Worm (Caenorhabditis elegans) whole organism, mixed stage, embryonic: Measurements from ENCODE around the gene nspd-2.

Source experiments
- M03D4.4 ChIP-seq: sonication (generic microtip); optimal IDR thresholded peaks from 2 replicates; lab custom pipeline; 2017; ENCODE audit warnings: mild to moderate bottlenecking, missing genetic modification characterization, missing compliant biosample characterization
- bed-3 ChIP-seq: fragments of 200-800 bp; sonication (Bioruptor generic); optimal IDR thresholded peaks from 3 replicates; lab custom pipeline; 2018; ENCODE audit warnings: mild to moderate bottlenecking, missing genetic modification characterization, moderate library complexity, missing compliant biosample characterization
- blmp-1 ChIP-seq: fragments of 150-350 bp; optimal IDR thresholded peaks from 2 replicates; lab custom pipeline; 2014; ENCODE audit warnings: missing biosample characterization, missing genetic modification characterization
- ceh-43 ChIP-seq: fragments of 200-800 bp; sonication (Bioruptor generic); optimal IDR thresholded peaks from 2 replicates; lab custom pipeline; 2018; ENCODE audit warnings: mild to moderate bottlenecking, missing genetic modification characterization, moderate library complexity, missing compliant biosample characterization
- ceh-83 ChIP-seq: fragments of 200-800 bp; sonication (Bioruptor generic); optimal IDR thresholded peaks from 2 replicates; lab custom pipeline; 2018; ENCODE audit warnings: mild to moderate bottlenecking, missing genetic modification characterization, missing compliant biosample characterization
- cnd-1 ChIP-seq: fragments of 200-800 bp; sonication (Bioruptor generic); optimal IDR thresholded peaks from 2 replicates; lab custom pipeline; 2018; ENCODE audit warnings: mild to moderate bottlenecking, missing genetic modification characterization, missing compliant biosample characterization
- drap-1 ChIP-seq: fragments of 200-800 bp; sonication (Bioruptor generic); optimal IDR thresholded peaks from 3 replicates; lab custom pipeline; 2018; ENCODE audit warnings: mild to moderate bottlenecking, missing genetic modification characterization, missing compliant biosample characterization
- elt-1 ChIP-seq: sonication (generic microtip); optimal IDR thresholded peaks from 2 replicates; lab custom pipeline; 2017; ENCODE audit warnings: missing genetic modification characterization, mild to moderate bottlenecking, missing compliant biosample characterization, antibody characterized with exemption, moderate library complexity, borderline replicate concordance; ENCODE audit not compliant: insufficient read depth
- elt-3 ChIP-seq: fragments of 150-350 bp; optimal IDR thresholded peaks from 2 replicates; lab custom pipeline; 2014; ENCODE audit warnings: missing biosample characterization, missing genetic modification characterization
- flh-1 ChIP-seq: fragments of 200-800 bp; sonication (Bioruptor generic); optimal IDR thresholded peaks from 2 replicates; lab custom pipeline; 2018; ENCODE audit warnings: mild to moderate bottlenecking, missing genetic modification characterization, moderate library complexity, missing compliant biosample characterization
- hlh-1 ChIP-seq: fragments of 150-350 bp; optimal IDR thresholded peaks from 2 replicates; lab custom pipeline; 2014; ENCODE audit warnings: missing biosample characterization, missing genetic modification reagents, missing genetic modification characterization
- lin-13 ChIP-seq: fragments of 150-350 bp; optimal IDR thresholded peaks from 2 replicates; lab custom pipeline; 2014; ENCODE audit warnings: missing biosample characterization, missing genetic modification characterization
- lin-32 ChIP-seq: fragments of 200-800 bp; sonication (Bioruptor generic); optimal IDR thresholded peaks from 2 replicates; lab custom pipeline; 2018; ENCODE audit warnings: mild to moderate bottlenecking, missing genetic modification characterization, missing compliant biosample characterization
- lsy-2 ChIP-seq: fragments of 150-350 bp; optimal IDR thresholded peaks from 2 replicates; lab custom pipeline; 2014; ENCODE audit warnings: missing biosample characterization, missing genetic modification characterization
- mab-5 ChIP-seq: fragments of 150-350 bp; optimal IDR thresholded peaks from 2 replicates; lab custom pipeline; 2014; ENCODE audit warnings: missing biosample characterization, missing genetic modification characterization
- mep-1 ChIP-seq: fragments of 150-350 bp; optimal IDR thresholded peaks from 2 replicates; lab custom pipeline; 2017; ENCODE audit warnings: missing biosample characterization, missing genetic modification reagents, missing genetic modification characterization, inconsistent platforms
- mls-2 ChIP-seq: sonication (generic microtip); optimal IDR thresholded peaks from 2 replicates; lab custom pipeline; 2016; ENCODE audit warnings: mild to moderate bottlenecking, missing genetic modification characterization, moderate library complexity, missing compliant biosample characterization
- nhr-12 ChIP-seq: fragments of 150-350 bp; optimal IDR thresholded peaks from 2 replicates; lab custom pipeline; 2014; ENCODE audit warnings: missing biosample characterization, missing genetic modification characterization
- nhr-2 ChIP-seq: fragments of 150-350 bp; optimal IDR thresholded peaks from 2 replicates; lab custom pipeline; 2014; ENCODE audit warnings: missing biosample characterization, missing genetic modification characterization
- nhr-237 ChIP-seq: fragments of 150-350 bp; optimal IDR thresholded peaks from 2 replicates; lab custom pipeline; 2014; ENCODE audit warnings: missing biosample characterization, missing genetic modification characterization
- nhr-28 ChIP-seq: fragments of 150-350 bp; optimal IDR thresholded peaks from 2 replicates; lab custom pipeline; 2014; ENCODE audit warnings: missing biosample characterization, missing genetic modification characterization
- nhr-76 ChIP-seq: sonication (generic microtip); optimal IDR thresholded peaks from 2 replicates; lab custom pipeline; 2017; ENCODE audit warnings: missing biosample characterization, missing genetic modification characterization
- pha-4 ChIP-seq: fragments of 150-350 bp; optimal IDR thresholded peaks from 2 replicates; lab custom pipeline; 2018; ENCODE audit warnings: missing biosample characterization, missing genetic modification reagents, missing genetic modification characterization
- sem-2 ChIP-seq: fragments of 200-800 bp; sonication (Bioruptor generic); optimal IDR thresholded peaks from 2 replicates; lab custom pipeline; 2018; ENCODE audit warnings: mild to moderate bottlenecking, missing genetic modification characterization, missing compliant biosample characterization
- snpc-4 ChIP-seq: fragments of 150-350 bp; optimal IDR thresholded peaks from 2 replicates; lab custom pipeline; 2014; ENCODE audit warnings: missing biosample characterization, missing genetic modification characterization
- sptf-1 ChIP-seq: sonication (generic microtip); optimal IDR thresholded peaks from 2 replicates; lab custom pipeline; 2017; ENCODE audit warnings: mild to moderate bottlenecking, missing genetic modification characterization, moderate library complexity, missing compliant biosample characterization
- unc-120 ChIP-seq: sonication (generic microtip); optimal IDR thresholded peaks from 2 replicates; lab custom pipeline; 2017; ENCODE audit warnings: missing genetic modification characterization, missing compliant biosample characterization; ENCODE audit not compliant: poor library complexity, severe bottlenecking
- unc-39 ChIP-seq: fragments of 150-350 bp; optimal IDR thresholded peaks from 2 replicates; lab custom pipeline; 2014; ENCODE audit warnings: missing biosample characterization, missing genetic modification characterization
- ztf-11 ChIP-seq: fragments of 150-350 bp; optimal IDR thresholded peaks from 2 replicates; lab custom pipeline; 2014; ENCODE audit warnings: missing biosample characterization, missing genetic modification characterization

The nspd-2 gene

ce11 chrIV:9863817-9864216 lies 20.0 kb downstream of the nspd-2 start, which contains the start of gene K07F5.16:
K07F5.16 (plus strand) TSS chrIV:9864117.
- TF ChIP-seq ceh-43 (GFP tag; lab: Kevin White, UChicago) (no peak), mep-1 (tag; lab: Kevin White, UChicago) (no peak), mls-2 (tag; lab: Kevin White, UChicago) (no peak), nhr-28 (tag; lab: Kevin White, UChicago) (no peak), bed-3 (no peak), sptf-1 (no peak), elt-1 (no peak), lsy-2 (tag; lab: Kevin White, UChicago) (no peak), mab-5 (tag; lab: Kevin White, UChicago) (no peak), elt-3 (tag; lab: Kevin White, UChicago) (no peak), M03D4.4 (tag; lab: Kevin White, UChicago) (no peak), unc-120 (no peak), unc-39 (tag; lab: Kevin White, UChicago) (no peak)

DNA sequence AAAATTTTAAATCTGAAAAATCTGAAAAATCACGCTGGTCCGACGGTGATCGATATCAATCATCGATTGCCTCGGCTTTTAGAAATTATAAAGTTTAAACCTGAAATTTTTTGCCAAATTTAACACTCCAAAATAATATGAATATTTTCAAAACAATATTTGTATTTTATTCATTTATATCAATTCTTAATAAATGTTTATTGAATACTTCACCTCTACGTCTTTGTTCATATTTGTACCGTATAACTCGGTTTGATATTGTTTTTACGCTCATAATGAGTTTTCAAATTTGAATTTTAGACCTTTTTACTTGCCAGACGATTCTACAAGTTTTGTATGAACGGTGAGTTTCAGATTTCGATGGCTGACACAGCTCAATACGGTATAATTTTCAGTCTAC lies 20.9 kb downstream of the nspd-2 start, which contains the start of the genes K07F5.15 and K07F5.22:
Gene K07F5.15, plus strand, starts transcription at position 301 of the 400 bp plus-strand sequence.
Gene K07F5.22, plus strand, starts transcription at position 301 of the 400 bp plus-strand sequence.
- TF ChIP-seq snpc-4 = no peak
- no peak for TF ChIP-seq lin-13 (tag; lab: Kevin White, UChicago)
- TF ChIP-seq nhr-2 (tag; lab: Kevin White, UChicago) = no peak

DNA sequence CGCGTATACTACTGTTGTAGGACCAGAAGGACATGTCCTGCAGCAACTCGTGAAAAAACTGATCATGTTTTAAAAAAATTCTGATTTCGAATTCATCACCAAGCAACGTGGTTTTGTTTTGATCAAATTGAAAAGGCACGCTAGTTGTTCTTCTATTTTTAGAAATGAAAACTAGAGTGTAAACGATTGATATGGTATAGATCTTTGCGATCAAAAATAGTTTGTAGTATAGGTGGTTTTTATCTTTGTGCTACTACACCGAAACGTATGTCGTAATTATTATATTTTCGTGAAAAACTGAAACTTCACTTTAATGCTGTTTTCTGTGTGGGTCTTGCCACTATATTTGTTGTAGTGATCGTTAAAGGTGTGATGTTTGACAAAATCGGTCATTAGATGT lies 23.0 kb downstream of the nspd-2 start:
- no peak for TF ChIP-seq nhr-76 (tag; lab: Kevin White, UChicago)
- no peak for TF ChIP-seq elt-1
- no peak for TF ChIP-seq sem-2
- TF ChIP-seq ceh-83 = no peak
- no peak for TF ChIP-seq blmp-1
- TF ChIP-seq mls-2 (tag; lab: Kevin White, UChicago) = no peak
- no peak for TF ChIP-seq lin-32 (GFP tag; lab: Kevin White, UChicago)
- no peak for TF ChIP-seq lsy-2 (tag; lab: Kevin White, UChicago)
- TF ChIP-seq nhr-237 (tag; lab: Kevin White, UChicago) = no peak
- no peak for TF ChIP-seq pha-4 (tag; lab: Kevin White, UChicago)
- no peak for TF ChIP-seq cnd-1 (tag; lab: Kevin White, UChicago)
- no peak for TF ChIP-seq elt-3 (tag; lab: Kevin White, UChicago)
- TF ChIP-seq nhr-12 (tag; lab: Kevin White, UChicago) = no peak
- TF ChIP-seq snpc-4 = no peak
- TF ChIP-seq, all 35 proteins: peak for 0

DNA sequence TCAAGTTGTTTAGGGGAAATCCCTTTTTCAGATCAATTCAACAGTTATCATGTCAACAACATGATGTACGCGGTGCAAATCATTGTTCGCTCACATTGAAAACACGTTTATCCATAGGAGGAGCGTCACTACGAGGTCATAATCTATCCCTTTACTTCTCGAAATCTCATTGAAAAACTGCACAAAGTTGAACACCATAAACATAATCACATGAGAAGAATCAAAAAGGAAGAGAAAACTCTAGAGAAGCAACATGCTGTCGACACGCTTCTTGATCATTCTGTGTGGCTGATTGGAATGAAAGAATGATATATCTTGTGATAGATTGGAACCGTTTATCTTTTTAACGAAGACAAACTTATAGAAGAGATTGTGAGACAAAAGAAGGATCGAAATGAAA lies 24.1 kb downstream of the nspd-2 start:
- TF ChIP-seq nhr-28 (tag; lab: Kevin White, UChicago) (no peak), mls-2 (tag; lab: Kevin White, UChicago) (no peak)

DNA sequence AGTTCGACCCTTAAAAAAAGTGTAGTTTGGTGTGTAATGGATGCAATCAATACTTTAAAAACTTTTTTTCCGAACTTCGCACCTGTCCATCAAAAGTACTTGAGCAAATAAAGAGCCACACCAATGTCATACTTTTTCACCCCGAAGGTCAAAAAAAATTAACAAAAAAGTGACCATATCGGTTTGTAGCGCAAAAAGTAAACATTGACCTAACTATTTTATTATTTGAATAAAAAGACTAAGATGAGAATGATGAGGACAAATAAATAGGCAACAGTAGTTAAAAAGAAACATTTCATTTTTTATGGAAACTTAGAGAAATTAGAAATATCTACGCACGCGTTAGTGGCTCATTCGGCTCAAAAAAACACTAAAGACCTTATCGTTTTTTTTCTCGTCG lies 25.5 kb downstream of the nspd-2 start:
- TF ChIP-seq hlh-1 = no peak
- no peak for TF ChIP-seq ceh-83
- TF ChIP-seq nhr-28 (tag; lab: Kevin White, UChicago) = no peak
- TF ChIP-seq mls-2 (tag; lab: Kevin White, UChicago) = no peak
- TF ChIP-seq flh-1 = no peak
- no peak for TF ChIP-seq lin-13 (tag; lab: Kevin White, UChicago)
- no peak for TF ChIP-seq unc-39 (tag; lab: Kevin White, UChicago)
- no peak for TF ChIP-seq blmp-1
- TF ChIP-seq nhr-76 (tag; lab: Kevin White, UChicago) = no peak
- no peak for TF ChIP-seq nhr-12 (tag; lab: Kevin White, UChicago)
- TF ChIP-seq pha-4 (tag; lab: Kevin White, UChicago) = no peak
- TF ChIP-seq lsy-2 (tag; lab: Kevin White, UChicago) = no peak
- no peak for TF ChIP-seq lin-32 (GFP tag; lab: Kevin White, UChicago)
- no peak for TF ChIP-seq sem-2
- TF ChIP-seq M03D4.4 (tag; lab: Kevin White, UChicago) = no peak
- no peak for TF ChIP-seq elt-1
- TF ChIP-seq ztf-11 = no peak

ce11 chrIV:9872210-9872609 lies 28.4 kb downstream of the nspd-2 start:
- no peak for TF ChIP-seq blmp-1
- no peak for TF ChIP-seq nhr-237 (tag; lab: Kevin White, UChicago)
- no peak for TF ChIP-seq drap-1 (GFP tag; lab: Kevin White, UChicago)
- no peak for TF ChIP-seq sem-2
- TF ChIP-seq nhr-12 (tag; lab: Kevin White, UChicago) = no peak
- TF ChIP-seq, all 35 proteins: peak for 0
